Worm (Caenorhabditis elegans) whole organism, young adult: ENCODE data around the gene popl-1.

Experiments used
- B0035.1 ChIP-seq: sonication (generic microtip); optimal IDR thresholded peaks from 2 replicates; lab custom pipeline; 2016; ENCODE audit warnings: missing genetic modification characterization, mild to moderate bottlenecking, missing compliant biosample characterization, missing genotype, missing genetic modification reagents
- B0261.1 ChIP-seq: sonication (generic microtip); optimal IDR thresholded peaks from 2 replicates; lab custom pipeline; 2016; ENCODE audit warnings: mild to moderate bottlenecking, missing genetic modification characterization, moderate library complexity, missing compliant biosample characterization
- B0336.3 ChIP-seq: fragments of 200-800 bp; sonication (Bioruptor generic); IDR thresholded peaks from 2 replicates; pipeline ENCODE4 v1.3.6; 2022; ENCODE audit warnings: missing genetic modification characterization, missing compliant biosample characterization
- C06A6.2 ChIP-seq: fragments of 200-800 bp; sonication (Bioruptor generic); conservative IDR thresholded peaks from 2 replicates; pipeline ENCODE4 v1.3.6; 2022; ENCODE audit warnings: missing genetic modification characterization, missing compliant biosample characterization
- D2030.7 ChIP-seq: fragments of 200-800 bp; sonication (Bioruptor generic); IDR thresholded peaks from 2 replicates; pipeline ENCODE4 v1.3.6; 2022; ENCODE audit warnings: missing genetic modification reagents, missing genetic modification characterization, missing compliant biosample characterization
- F33H1.4 ChIP-seq: fragments of 200-800 bp; sonication (Bioruptor generic); IDR thresholded peaks from 2 replicates; pipeline ENCODE4 v1.3.6; 2022; ENCODE audit warnings: missing genetic modification reagents, missing genetic modification characterization, missing compliant biosample characterization
- F52B5.7 ChIP-seq: sonication (generic microtip); optimal IDR thresholded peaks from 2 replicates; lab custom pipeline; 2016; ENCODE audit warnings: mild to moderate bottlenecking, missing genetic modification characterization, missing compliant biosample characterization
- F57A8.1 ChIP-seq: fragments of 200-800 bp; sonication (Bioruptor generic); optimal IDR thresholded peaks from 2 replicates; lab custom pipeline; 2018; ENCODE audit warnings: mild to moderate bottlenecking, missing genetic modification characterization, moderate library complexity, missing compliant biosample characterization
- T07F8.4 ChIP-seq: sonication (generic microtip); optimal IDR thresholded peaks from 2 replicates; lab custom pipeline; 2016; ENCODE audit warnings: mild to moderate bottlenecking, missing genetic modification characterization, moderate library complexity, missing compliant biosample characterization
- Y56A3A.18 ChIP-seq: fragments of 200-800 bp; sonication (Bioruptor generic); IDR thresholded peaks from 2 replicates; pipeline ENCODE4 v1.3.6; 2022; ENCODE audit warnings: missing genetic modification reagents, missing genetic modification characterization, missing compliant biosample characterization
- Y67H2A.10 ChIP-seq: fragments of 200-800 bp; sonication (Bioruptor generic); conservative IDR thresholded peaks from 2 replicates; pipeline ENCODE4 v1.3.6; 2022; ENCODE audit warnings: missing genetic modification reagents, missing genetic modification characterization, missing compliant biosample characterization
- Y79H2A.3 ChIP-seq: fragments of 200-800 bp; sonication (Bioruptor generic); conservative IDR thresholded peaks from 2 replicates; pipeline ENCODE4 v1.3.6; 2022; ENCODE audit warnings: missing genetic modification reagents, missing genetic modification characterization, missing compliant biosample characterization
- Y95B8A.8 ChIP-seq: fragments of 200-800 bp; sonication (Bioruptor generic); IDR thresholded peaks from 2 replicates; pipeline ENCODE4 v1.3.6; 2022; ENCODE audit warnings: missing genetic modification reagents, missing genetic modification characterization, missing compliant biosample characterization
- ZK185.1 ChIP-seq: sonication (generic microtip); optimal IDR thresholded peaks from 2 replicates; lab custom pipeline; 2016; ENCODE audit warnings: mild to moderate bottlenecking, missing genetic modification characterization, missing compliant biosample characterization; ENCODE audit not compliant: poor library complexity, severe bottlenecking
- aptf-2 ChIP-seq: fragments of 200-800 bp; sonication (Bioruptor generic); conservative IDR thresholded peaks from 2 replicates; pipeline ENCODE4 v1.3.6; 2022; ENCODE audit warnings: missing genetic modification reagents, missing genetic modification characterization, missing compliant biosample characterization
- attf-3 ChIP-seq: fragments of 200-800 bp; sonication (Bioruptor generic); conservative IDR thresholded peaks from 2 replicates; pipeline ENCODE4 v1.3.6; 2022; ENCODE audit warnings: missing genetic modification reagents, missing genetic modification characterization, missing compliant biosample characterization
- attf-5 ChIP-seq: fragments of 200-800 bp; sonication (Bioruptor generic); optimal IDR thresholded peaks from 2 replicates; lab custom pipeline; 2018; ENCODE audit warnings: mild to moderate bottlenecking, missing genetic modification characterization, missing compliant biosample characterization
- cebp-1 ChIP-seq, 2 experiments: fragments of 200-800 bp in 1 of 2; sonication (Bioruptor generic) in 1 of 2; sonication (generic microtip) in 1 of 2; IDR thresholded peaks in 1 of 2; optimal IDR thresholded peaks in 1 of 2; 2 replicates each; pipeline versions ENCODE4 v1.3.6 to Lab custom; 2017 to 2022; ENCODE audit warnings: missing compliant biosample characterization in 2 of 2, missing genetic modification characterization in 2 of 2, mild to moderate bottlenecking in 1 of 2, missing genetic modification reagents in 1 of 2, moderate library complexity in 1 of 2
- ceh-91 ChIP-seq: fragments of 200-800 bp; sonication (Bioruptor generic); IDR thresholded peaks from 2 replicates; pipeline ENCODE4 v1.3.6; 2022; ENCODE audit warnings: missing genetic modification reagents, missing genetic modification characterization, missing compliant biosample characterization
- die-1 ChIP-seq: sonication (generic microtip); optimal IDR thresholded peaks from 2 replicates; lab custom pipeline; 2016; ENCODE audit warnings: missing genotype, mild to moderate bottlenecking, missing genetic modification characterization, missing compliant biosample characterization
- dpl-1 ChIP-seq: fragments of 150-350 bp; optimal IDR thresholded peaks from 2 replicates; lab custom pipeline; 2014; ENCODE audit warnings: missing biosample characterization, missing genetic modification reagents, missing genetic modification characterization
- ets-4 ChIP-seq: fragments of 200-800 bp; sonication (Bioruptor generic); optimal IDR thresholded peaks from 2 replicates; lab custom pipeline; 2018; ENCODE audit warnings: mild to moderate bottlenecking, missing genetic modification characterization, missing compliant biosample characterization
- gei-17 ChIP-seq: fragments of 200-800 bp; sonication (Bioruptor generic); optimal IDR thresholded peaks from 2 replicates; lab custom pipeline; 2018; ENCODE audit warnings: mild to moderate bottlenecking, missing genetic modification characterization, missing compliant biosample characterization
- him-1 ChIP-seq: sonication (generic microtip); optimal IDR thresholded peaks from 2 replicates; lab custom pipeline; 2016; ENCODE audit warnings: missing genotype, missing genetic modification reagents, missing genetic modification characterization, missing compliant biosample characterization
- hrde-1 ChIP-seq: sonication (generic microtip); optimal IDR thresholded peaks from 2 replicates; lab custom pipeline; 2016; ENCODE audit warnings: missing genetic modification characterization, mild to moderate bottlenecking, missing compliant biosample characterization, moderate library complexity, missing genotype, missing genetic modification reagents, borderline replicate concordance
- lin-26 ChIP-seq: fragments of 200-800 bp; sonication (Bioruptor generic); IDR thresholded peaks from 2 replicates; pipeline ENCODE4 v1.3.6; 2022; ENCODE audit warnings: missing genetic modification reagents, missing genetic modification characterization, missing compliant biosample characterization
- lin-40 ChIP-seq: sonication (generic microtip); optimal IDR thresholded peaks from 2 replicates; lab custom pipeline; 2016; ENCODE audit warnings: missing genetic modification characterization, mild to moderate bottlenecking, missing compliant biosample characterization, missing genotype, missing genetic modification reagents
- lin-54 ChIP-seq: fragments of 200-800 bp; sonication (Bioruptor generic); optimal IDR thresholded peaks from 2 replicates; lab custom pipeline; 2018; ENCODE audit warnings: mild to moderate bottlenecking, missing genetic modification characterization, missing compliant biosample characterization
- lir-1 ChIP-seq: fragments of 200-800 bp; sonication (Bioruptor generic); conservative IDR thresholded peaks from 2 replicates; pipeline ENCODE4 v1.3.6; 2022; ENCODE audit warnings: missing genetic modification reagents, missing genetic modification characterization, missing compliant biosample characterization
- lsl-1 ChIP-seq: fragments of 200-800 bp; sonication (Bioruptor generic); optimal IDR thresholded peaks from 2 replicates; lab custom pipeline; 2018; ENCODE audit warnings: mild to moderate bottlenecking, missing genetic modification characterization, moderate library complexity, missing compliant biosample characterization
- madf-8 ChIP-seq: fragments of 200-800 bp; sonication (Bioruptor generic); conservative IDR thresholded peaks from 2 replicates; pipeline ENCODE4 v1.3.6; 2022; ENCODE audit warnings: missing genetic modification reagents, missing genetic modification characterization, missing compliant biosample characterization
- nhr-120 ChIP-seq: fragments of 200-800 bp; sonication (Bioruptor generic); IDR thresholded peaks from 2 replicates; pipeline ENCODE4 v1.3.6; 2022; ENCODE audit warnings: missing genetic modification characterization, missing compliant biosample characterization
- nhr-80 ChIP-seq: sonication (generic microtip); optimal IDR thresholded peaks from 2 replicates; lab custom pipeline; 2016; ENCODE audit warnings: missing genetic modification characterization, missing compliant biosample characterization
- pbrm-1 ChIP-seq: fragments of 200-800 bp; sonication (Bioruptor generic); IDR thresholded peaks from 2 replicates; pipeline ENCODE4 v1.3.6; 2022; ENCODE audit warnings: missing genetic modification reagents, missing genetic modification characterization, missing compliant biosample characterization
- rpc-1 ChIP-seq, 2 experiments: fragments of 150-350 bp in 1 of 2; sonication (generic microtip) in 1 of 2; optimal IDR thresholded peaks; 2 replicates each; lab custom pipeline; 2014 to 2018; ENCODE audit warnings: missing biosample characterization in 1 of 2, missing genetic modification characterization in 1 of 2, missing genetic modification reagents in 1 of 2, missing genotype in 1 of 2
- sdz-38 ChIP-seq: sonication (generic microtip); optimal IDR thresholded peaks from 2 replicates; lab custom pipeline; 2016; ENCODE audit warnings: missing genotype, missing genetic modification characterization, missing compliant biosample characterization
- snpc-1.3 ChIP-seq: sonication (generic microtip); optimal IDR thresholded peaks from 2 replicates; lab custom pipeline; 2017; ENCODE audit warnings: missing genetic modification characterization, mild to moderate bottlenecking, missing compliant biosample characterization, antibody characterized with exemption, moderate library complexity, missing genotype, missing genetic modification reagents; ENCODE audit not compliant: insufficient read depth
- snpc-3.4 ChIP-seq: sonication (generic microtip); optimal IDR thresholded peaks from 2 replicates; lab custom pipeline; 2017; ENCODE audit warnings: missing genetic modification characterization, mild to moderate bottlenecking, missing compliant biosample characterization, antibody characterized with exemption, moderate library complexity, missing genotype, missing genetic modification reagents
- tbp1 ChIP-seq: fragments of 200-800 bp; sonication (Bioruptor generic); optimal IDR thresholded peaks from 2 replicates; lab custom pipeline; 2018; ENCODE audit warnings: mild to moderate bottlenecking, missing genetic modification characterization, missing compliant biosample characterization
- unc-130 ChIP-seq: sonication (generic microtip); optimal IDR thresholded peaks from 2 replicates; lab custom pipeline; 2016; ENCODE audit warnings: missing genetic modification reagents, missing genetic modification characterization, missing compliant biosample characterization
- xnd-1 ChIP-seq: sonication (generic microtip); optimal IDR thresholded peaks from 2 replicates; lab custom pipeline; 2016; ENCODE audit warnings: missing genotype, missing genetic modification reagents, missing genetic modification characterization, missing compliant biosample characterization
- ztf-28 ChIP-seq: fragments of 200-800 bp; sonication (Bioruptor generic); IDR thresholded peaks from 2 replicates; pipeline ENCODE4 v1.3.6; 2022; ENCODE audit warnings: missing genetic modification reagents, missing genetic modification characterization, missing compliant biosample characterization

popl-1 gene

DNA sequence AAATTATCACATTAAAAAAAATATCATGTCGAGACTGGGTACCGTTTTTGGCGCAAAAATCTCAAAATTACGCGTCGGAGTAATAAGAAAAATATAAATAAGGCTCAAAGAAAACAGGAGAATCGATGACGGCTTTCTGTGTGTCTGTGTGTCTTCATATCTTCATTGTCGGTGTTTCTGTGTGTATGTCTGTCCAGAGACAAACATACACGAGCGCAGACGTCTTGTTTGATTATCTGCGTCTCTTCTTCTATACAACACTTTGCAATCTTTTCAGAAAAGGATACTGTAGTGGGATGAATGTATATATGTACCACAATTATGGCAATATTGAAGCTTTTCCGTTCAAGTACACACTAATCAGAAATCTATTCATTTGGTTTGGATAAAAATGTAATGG is 13.6 kb upstream of the popl-1 start, which contains the start of gene C05D11.13 (continued):
- TF ChIP-seq lin-26 (GFP tag; lab: Robert Waterston, UW) (0 out of 2 replicates have a peak, but pooled peaks have one; percentile 31), C06A6.2 (GFP tag; lab: Robert Waterston, UW) (no peak), snpc-3.4 (tag; lab: Kevin White, UChicago) (no peak), F52B5.7 (tag; lab: Kevin White, UChicago) (no peak), hrde-1 (tag; lab: Kevin White, UChicago) (peak; percentile 18), sdz-38 (tag; lab: Kevin White, UChicago) (no peak), Y56A3A.18 (GFP tag; lab: Robert Waterston, UW) (no peak), B0261.1 (no peak)

DNA sequence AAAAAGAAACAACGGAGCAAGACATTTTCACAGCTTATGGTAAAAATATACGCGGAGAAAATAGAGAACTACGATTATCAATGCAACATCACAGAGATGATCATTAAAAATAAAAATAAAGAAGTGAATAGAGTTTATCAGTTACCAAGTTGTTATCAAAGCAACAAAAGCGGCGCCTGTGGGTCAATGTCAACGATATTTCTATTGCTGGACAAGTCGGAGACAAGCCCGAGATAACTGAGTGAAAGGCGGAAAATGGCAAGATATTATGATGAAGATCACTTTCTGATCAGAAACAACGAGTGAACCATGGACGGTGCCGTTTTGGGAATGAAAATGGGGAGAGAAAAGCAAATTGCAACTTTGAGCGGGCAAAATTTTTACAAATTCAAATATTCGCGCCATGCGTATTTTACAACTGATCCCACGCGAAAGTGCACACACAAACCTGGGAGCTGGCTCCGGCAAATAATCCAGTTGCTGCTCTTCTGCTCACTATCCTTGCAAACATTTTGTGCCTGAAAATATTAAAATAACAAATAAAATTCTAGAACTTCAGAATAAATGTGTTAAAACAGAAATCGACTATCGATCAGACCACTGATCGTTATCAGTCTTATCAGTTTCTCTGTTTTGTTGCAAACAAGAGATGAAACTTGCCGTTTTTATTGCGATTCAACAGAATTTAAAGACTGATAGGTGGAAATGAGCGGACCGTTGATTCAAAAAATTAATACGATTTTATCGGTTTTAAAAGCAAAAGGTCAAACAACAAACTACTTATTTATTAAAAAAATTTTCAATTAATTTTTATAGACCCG is 11.8 kb upstream of the popl-1 start, which contains the start of gene mel-32:
Gene mel-32 (minus strand): TSS at position 696 of the 821 bp plus-strand sequence.
- TF ChIP-seq attf-5 (GFP tag; lab: Kevin White, UChicago) (no peak), ZK185.1 (tag; lab: Kevin White, UChicago) (peak; percentile 64), B0336.3 (GFP tag; lab: Robert Waterston, UW) (0 out of 2 replicates have a peak, but pooled peaks have one; percentile 37), madf-8 (GFP tag; lab: Robert Waterston, UW) (peak; percentile 88), unc-130 (peak; percentile 48), D2030.7 (GFP tag; lab: Robert Waterston, UW) (peak; percentile 91), aptf-2 (GFP tag; lab: Robert Waterston, UW) (0 out of 2 replicates have a peak, but pooled peaks have one; percentile 30), dpl-1 (GFP tag; lab: Kevin White, UChicago) (peak; percentile 89), lir-1 (peak; percentile 82), ztf-28 (0 out of 2 replicates have a peak, but pooled peaks have one; percentile 33), pbrm-1 (GFP tag; lab: Robert Waterston, UW) (peak; percentile 65), him-1 (tag; lab: Kevin White, UChicago) (peak; percentile 55), lin-54 (peak; percentile 80), Y67H2A.10 (GFP tag; lab: Robert Waterston, UW) (0 out of 2 replicates have a peak, but pooled peaks have one; percentile 36), F57A8.1 (GFP tag; lab: Kevin White, UChicago) (no peak), ets-4 (GFP tag; lab: Kevin White, UChicago) (no peak), snpc-1.3 (tag; lab: Kevin White, UChicago) (no peak), die-1 (tag; lab: Kevin White, UChicago) (no peak), ceh-91 (GFP tag; lab: Robert Waterston, UW) (peak; percentile 92), attf-3 (GFP tag; lab: Robert Waterston, UW) (0 out of 2 replicates have a peak, but pooled peaks have one; percentile 45), T07F8.4 (tag; lab: Kevin White, UChicago) (no peak), xnd-1 (tag; lab: Kevin White, UChicago) (peak; percentile 85), nhr-80 (tag; lab: Kevin White, UChicago) (peak; percentile 17), lsl-1 (GFP tag; lab: Kevin White, UChicago) (peak; percentile 76), Y79H2A.3 (peak; percentile 72; the same call in 1 of the 2 replicates), lin-40 (peak; percentile 3), gei-17 (GFP tag; lab: Kevin White, UChicago) (no peak), B0035.1 (tag; lab: Kevin White, UChicago) (no peak), tbp1 (GFP tag; lab: Kevin White, UChicago) (peak; percentile 24), F33H1.4 (GFP tag; lab: Robert Waterston, UW) (peak; percentile 76), cebp-1 (GFP tag; IDR thresholded peaks at IDR 0.05; lab: Robert Waterston, UW) (no peak), cebp-1 (tag; optimal IDR thresholded peaks at IDR 0.05; lab: Kevin White, UChicago) (no peak), rpc-1 (optimal IDR thresholded peaks at IDR 0.05; lab: Kevin White, UChicago) (no peak), rpc-1 (tag; optimal IDR thresholded peaks at IDR 0.05; lab: Kevin White, UChicago) (no peak), lin-26 (GFP tag; lab: Robert Waterston, UW) (peak; percentile 67; the same call in 1 of the 2 replicates), nhr-120 (GFP tag; lab: Robert Waterston, UW) (no peak), Y95B8A.8 (GFP tag; lab: Robert Waterston, UW) (0 out of 2 replicates have a peak, but pooled peaks have one; percentile 72)
